Fruit fly (Drosophila melanogaster): ENCODE results near the gene rho.

The rho gene

dm6 chr3L:1463547-1463946, at the start of gene rho (continued):
- TF ChIP-seq CG10431 (GFP tag; optimal IDR thresholded peaks at IDR 0.05) (no peak), sens (GFP tag) (no peak), schlank (tag; optimal IDR thresholded peaks at IDR 0.05) (no peak), CG31224 (GFP tag; IDR thresholded peaks at IDR 0.05) (no peak), E2f1 (GFP tag; IDR thresholded peaks at IDR 0.05) (no peak), cg (GFP tag; optimal IDR thresholded peaks at IDR 0.05) (peak; percentile 44), CG17361 (GFP tag; IDR thresholded peaks at IDR 0.05) (no peak), Dref (GFP tag; IDR thresholded peaks at IDR 0.05) (no peak), BtbVII (GFP tag; optimal IDR thresholded peaks at IDR 0.05) (no peak), tx (GFP tag; optimal IDR thresholded peaks at IDR 0.05) (peak; percentile 2), Oli (tag; optimal IDR thresholded peaks at IDR 0.05) (no peak), CG2116 (GFP tag; optimal IDR thresholded peaks at IDR 0.05) (no peak), stwl (tag; optimal IDR thresholded peaks at IDR 0.05) (peak; percentile 1), Jarid2 (GFP tag; optimal IDR thresholded peaks at IDR 0.05) (peak; percentile 100), trem (tag; optimal IDR thresholded peaks at IDR 0.05) (peak; percentile 21), PHDP (tag; optimal IDR thresholded peaks at IDR 0.05) (no peak), CG10267 (tag; optimal IDR thresholded peaks at IDR 0.05) (peak; percentile 5), CHES-1-like (GFP tag; optimal IDR thresholded peaks at IDR 0.05) (no peak), CG12659 (GFP tag; optimal IDR thresholded peaks at IDR 0.05) (no peak), CG13424 (tag; optimal IDR thresholded peaks at IDR 0.05) (no peak), Mad (GFP tag; optimal IDR thresholded peaks at IDR 0.05) (no peak), CG4360 (GFP tag; IDR thresholded peaks at IDR 0.05) (no peak; the same call in 1 of the 2 replicates), CG17186 (GFP tag; optimal IDR thresholded peaks at IDR 0.05) (no peak), Ravus (GFP tag; IDR thresholded peaks at IDR 0.05) (no peak), MTF-1 (GFP tag; optimal IDR thresholded peaks at IDR 0.05; ENCODE audit: borderline replicate concordance) (peak; percentile 33), H15 (GFP tag; IDR thresholded peaks at IDR 0.05) (no peak), Kr (GFP tag; optimal IDR thresholded peaks at IDR 0.05) (no peak), so (GFP tag; IDR thresholded peaks at IDR 0.05) (peak; percentile 53; the same call in 2 of the 3 replicates), Bteb2 (GFP tag; optimal IDR thresholded peaks at IDR 0.05) (no peak), Lpt (GFP tag; optimal IDR thresholded peaks at IDR 0.05) (no peak), pnt (GFP tag; optimal IDR thresholded peaks at IDR 0.05) (no peak), vfl (GFP tag; optimal IDR thresholded peaks at IDR 0.05) (no peak), sug (tag; optimal IDR thresholded peaks at IDR 0.05) (no peak), CG5180 (GFP tag; optimal IDR thresholded peaks at IDR 0.05) (peak; percentile 100), Vsx1 (GFP tag; optimal IDR thresholded peaks at IDR 0.05) (no peak), CG12299 (tag; optimal IDR thresholded peaks at IDR 0.05) (no peak), Opbp (GFP tag; IDR thresholded peaks at IDR 0.05; ENCODE audit: partially characterized antibody) (peak; percentile 54; the same call in 2 of the 3 replicates), Dp (GFP tag; optimal IDR thresholded peaks at IDR 0.05) (no peak), caup (GFP tag; optimal IDR thresholded peaks at IDR 0.05; ENCODE audit: severe bottlenecking) (peak; percentile 44), scrt (GFP tag; optimal IDR thresholded peaks at IDR 0.05) (no peak), CG18599 (GFP tag; optimal IDR thresholded peaks at IDR 0.05) (peak; percentile 34), ro (GFP tag; IDR thresholded peaks at IDR 0.05) (no peak), B-H1 (GFP tag; IDR thresholded peaks at IDR 0.05) (no peak; the same call in 2 of the 3 replicates), Blimp-1 (GFP tag; optimal IDR thresholded peaks at IDR 0.05) (peak; percentile 28), CG14710 (tag; optimal IDR thresholded peaks at IDR 0.05) (no peak), BEAF-32 (GFP tag; optimal IDR thresholded peaks at IDR 0.05) (no peak), Sox100B (GFP tag; optimal IDR thresholded peaks at IDR 0.05) (no peak), inv (GFP tag; IDR thresholded peaks at IDR 0.05; ENCODE audit: partially characterized antibody) (no peak), Dbx (GFP tag; IDR thresholded peaks at IDR 0.05) (0 out of 3 replicates have a peak, but pooled peaks have one; percentile 50), CG14014 (GFP tag; IDR thresholded peaks at IDR 0.05) (no peak)
